Worm (Caenorhabditis elegans) whole organism, L4 larva: ENCODE data around the gene sbp-1.

Experiments
- F26F4.8 ChIP-seq: fragments of 200-800 bp; sonication (Bioruptor generic); conservative IDR thresholded peaks from 2 replicates; pipeline ENCODE4 v1.3.6; 2022; ENCODE audit warnings: missing genetic modification characterization, missing compliant biosample characterization
- F37D6.2 ChIP-seq: sonication (generic microtip); optimal IDR thresholded peaks from 2 replicates; lab custom pipeline; 2016; ENCODE audit warnings: mild to moderate bottlenecking, missing genetic modification characterization, missing compliant biosample characterization
- F49E8.2 ChIP-seq: sonication (generic microtip); optimal IDR thresholded peaks from 2 replicates; lab custom pipeline; 2016; ENCODE audit warnings: missing compliant biosample characterization, mild to moderate bottlenecking, missing genetic modification characterization, borderline replicate concordance
- T26A8.4 ChIP-seq: fragments of 200-800 bp; sonication (Bioruptor generic); IDR thresholded peaks from 2 replicates; pipeline ENCODE4 v1.3.6; 2022; ENCODE audit warnings: missing genetic modification characterization, missing compliant biosample characterization
- Y5F2A.4 ChIP-seq: fragments of 200-800 bp; sonication (Bioruptor generic); optimal IDR thresholded peaks from 2 replicates; lab custom pipeline; 2018; ENCODE audit warnings: mild to moderate bottlenecking, missing genetic modification characterization, missing compliant biosample characterization
- ZK337.2 ChIP-seq: fragments of 200-800 bp; sonication (Bioruptor generic); IDR thresholded peaks from 2 replicates; pipeline ENCODE4 v1.3.6; 2022; ENCODE audit warnings: missing genetic modification reagents, missing genetic modification characterization, missing compliant biosample characterization
- ZK546.5 ChIP-seq, 2 experiments: sonication (generic microtip); optimal IDR thresholded peaks; 2 replicates each; lab custom pipeline; 2017; ENCODE audit warnings: missing biosample characterization in 2 of 2, missing genetic modification characterization in 2 of 2
- aha-1 ChIP-seq: fragments of 150-350 bp; peaks from one replicate; lab custom pipeline; 2014; ENCODE audit warnings: missing biosample characterization, missing genetic modification characterization
- aly-2 ChIP-seq: sonication (generic microtip); optimal IDR thresholded peaks from 2 replicates; lab custom pipeline; 2018; ENCODE audit warnings: missing biosample characterization, missing genetic modification characterization
- arid-1 ChIP-seq: fragments of 200-800 bp; sonication (Bioruptor generic); conservative IDR thresholded peaks from 2 replicates; pipeline ENCODE4 v1.3.6; 2022; ENCODE audit warnings: missing genetic modification reagents, missing genetic modification characterization, missing compliant biosample characterization
- attf-4 ChIP-seq: sonication (generic microtip); optimal IDR thresholded peaks from 3 replicates; lab custom pipeline; 2017; ENCODE audit warnings: missing biosample characterization, missing genetic modification characterization
- ceh-20 ChIP-seq: fragments of 200-800 bp; sonication (Bioruptor generic); IDR thresholded peaks from 2 replicates; pipeline ENCODE4 v1.3.6; 2022; ENCODE audit warnings: missing genetic modification reagents, missing genetic modification characterization, missing compliant biosample characterization
- ceh-82 ChIP-seq: sonication (generic microtip); optimal IDR thresholded peaks from 2 replicates; lab custom pipeline; 2017; ENCODE audit warnings: missing biosample characterization, missing genetic modification characterization
- ces-1 ChIP-seq: fragments of 150-350 bp; sonication (generic microtip); optimal IDR thresholded peaks from 4 replicates; lab custom pipeline; 2014; ENCODE audit warnings: missing biosample characterization, missing genetic modification reagents, missing genetic modification characterization
- cey-2 ChIP-seq: sonication (generic microtip); optimal IDR thresholded peaks from 3 replicates; lab custom pipeline; 2017; ENCODE audit warnings: missing genetic modification characterization, mild to moderate bottlenecking, missing compliant biosample characterization, antibody characterized with exemption, borderline replicate concordance; ENCODE audit not compliant: insufficient read depth
- ctbp-1 ChIP-seq: fragments of 200-800 bp; sonication (Bioruptor generic); IDR thresholded peaks from 2 replicates; pipeline ENCODE4 v1.3.6; 2022; ENCODE audit warnings: missing genetic modification reagents, missing genetic modification characterization, missing compliant biosample characterization
- dmd-6 ChIP-seq: fragments of 200-800 bp; sonication (Bioruptor generic); IDR thresholded peaks from 2 replicates; pipeline ENCODE4 v1.3.6; 2022; ENCODE audit warnings: missing genetic modification reagents, missing genetic modification characterization, missing compliant biosample characterization
- dmd-9 ChIP-seq: fragments of 200-800 bp; sonication (Bioruptor generic); IDR thresholded peaks from 2 replicates; pipeline ENCODE4 v1.3.6; 2022; ENCODE audit warnings: missing genetic modification reagents, missing genetic modification characterization, missing compliant biosample characterization
- duxl-1 ChIP-seq: sonication (generic microtip); optimal IDR thresholded peaks from 2 replicates; lab custom pipeline; 2016; ENCODE audit warnings: mild to moderate bottlenecking, missing genetic modification characterization, moderate library complexity, missing compliant biosample characterization; ENCODE audit not compliant: poor library complexity
- dve-1 ChIP-seq: sonication (generic microtip); optimal IDR thresholded peaks from 2 replicates; lab custom pipeline; 2017; ENCODE audit warnings: antibody characterized with exemption, mild to moderate bottlenecking, missing genetic modification characterization, missing compliant biosample characterization; ENCODE audit not compliant: insufficient read depth
- egl-27 ChIP-seq: sonication (generic microtip); optimal IDR thresholded peaks from 3 replicates; lab custom pipeline; 2017; ENCODE audit warnings: missing biosample characterization, missing genetic modification reagents, missing genetic modification characterization
- fkh-10 ChIP-seq: fragments of 150-350 bp; optimal IDR thresholded peaks from 2 replicates; lab custom pipeline; 2014; ENCODE audit warnings: missing biosample characterization, missing genetic modification reagents, missing genetic modification characterization
- gei-8 ChIP-seq: fragments of 200-800 bp; sonication (Bioruptor generic); optimal IDR thresholded peaks from 2 replicates; lab custom pipeline; 2018; ENCODE audit warnings: mild to moderate bottlenecking, missing genetic modification characterization, missing compliant biosample characterization
- hif-1 ChIP-seq, 2 experiments: sonication (generic microtip); optimal IDR thresholded peaks; 2 replicates each; lab custom pipeline; 2016 to 2017; ENCODE audit warnings: missing compliant biosample characterization in 2 of 2, missing genetic modification characterization in 2 of 2, missing genetic modification reagents in 2 of 2, missing genotype in 2 of 2, mild to moderate bottlenecking in 1 of 2
- hlh-11 ChIP-seq: fragments of 200-800 bp; sonication (Bioruptor generic); optimal IDR thresholded peaks from 2 replicates; lab custom pipeline; 2018; ENCODE audit warnings: mild to moderate bottlenecking, missing genetic modification characterization, missing compliant biosample characterization
- lim-7 ChIP-seq: fragments of 200-800 bp; sonication (Bioruptor generic); IDR thresholded peaks from 2 replicates; pipeline ENCODE4 v1.3.6; 2022; ENCODE audit warnings: missing genetic modification characterization, missing compliant biosample characterization
- lin-13 ChIP-seq: fragments of 150-350 bp; optimal IDR thresholded peaks from 2 replicates; lab custom pipeline; 2014; ENCODE audit warnings: missing biosample characterization, missing genetic modification reagents, missing genetic modification characterization
- lin-29 ChIP-seq: fragments of 200-800 bp; sonication (Bioruptor generic); IDR thresholded peaks from 2 replicates; pipeline ENCODE4 v1.3.6; 2022; ENCODE audit warnings: missing genetic modification reagents, missing genetic modification characterization, missing compliant biosample characterization
- lin-38 ChIP-seq: fragments of 200-800 bp; sonication (Bioruptor generic); IDR thresholded peaks from 2 replicates; pipeline ENCODE4 v1.3.6; 2022; ENCODE audit warnings: missing genetic modification reagents, missing genetic modification characterization, missing compliant biosample characterization
- lin-39 ChIP-seq: fragments of 150-350 bp; optimal IDR thresholded peaks from 2 replicates; lab custom pipeline; 2014; ENCODE audit warnings: missing biosample characterization, missing genetic modification reagents, missing genetic modification characterization
- lsy-2 ChIP-seq, 2 experiments: fragments of 150-350 bp in 1 of 2; sonication (generic microtip) in 1 of 2; optimal IDR thresholded peaks; 2 replicates each; lab custom pipeline; 2014 to 2017; ENCODE audit warnings: missing biosample characterization in 2 of 2, missing genetic modification characterization in 2 of 2
- mep-1 ChIP-seq: fragments of 150-350 bp; sonication (generic microtip); optimal IDR thresholded peaks from 3 replicates; lab custom pipeline; 2014; ENCODE audit warnings: missing biosample characterization, missing genetic modification characterization
- mxl-2 ChIP-seq: fragments of 200-800 bp; sonication (Bioruptor generic); conservative IDR thresholded peaks from 2 replicates; pipeline ENCODE4 v1.3.6; 2022; ENCODE audit warnings: missing genetic modification reagents, missing genetic modification characterization, missing compliant biosample characterization
- mxl-3 ChIP-seq: fragments of 200-800 bp; sonication (Bioruptor generic); optimal IDR thresholded peaks from 2 replicates; lab custom pipeline; 2018; ENCODE audit warnings: mild to moderate bottlenecking, missing genetic modification characterization, missing compliant biosample characterization
- nhr-10 ChIP-seq: fragments of 150-350 bp; optimal IDR thresholded peaks from 2 replicates; lab custom pipeline; 2014; ENCODE audit warnings: missing biosample characterization, missing genetic modification characterization
- nhr-11 ChIP-seq: fragments of 150-350 bp; optimal IDR thresholded peaks from 2 replicates; lab custom pipeline; 2014; ENCODE audit warnings: missing biosample characterization, missing genetic modification characterization
- nhr-111 ChIP-seq: fragments of 200-800 bp; sonication (Bioruptor generic); optimal IDR thresholded peaks from 2 replicates; lab custom pipeline; 2018; ENCODE audit warnings: mild to moderate bottlenecking, missing genetic modification characterization, missing compliant biosample characterization
- nhr-237 ChIP-seq: sonication (generic microtip); optimal IDR thresholded peaks from 2 replicates; lab custom pipeline; 2017; ENCODE audit warnings: missing biosample characterization, missing genetic modification characterization
- nhr-42 ChIP-seq: fragments of 200-800 bp; sonication (Bioruptor generic); IDR thresholded peaks from 2 replicates; pipeline ENCODE4 v1.3.6; 2022; ENCODE audit warnings: missing genetic modification characterization, missing compliant biosample characterization
- pha-4 ChIP-seq, 2 experiments: fragments of 150-350 bp in 1 of 2; fragments of 200-800 bp in 1 of 2; sonication (Bioruptor generic) in 1 of 2; IDR thresholded peaks in 1 of 2; optimal IDR thresholded peaks in 1 of 2; 2 replicates each; pipeline versions ENCODE4 v1.3.6 to Lab custom; 2014 to 2022; ENCODE audit warnings: missing genetic modification characterization in 2 of 2, missing genetic modification reagents in 2 of 2, missing biosample characterization in 1 of 2, missing compliant biosample characterization in 1 of 2
- php-3 ChIP-seq: fragments of 200-800 bp; sonication (Bioruptor generic); IDR thresholded peaks from 2 replicates; pipeline ENCODE4 v1.3.6; 2022; ENCODE audit warnings: missing genetic modification reagents, missing genetic modification characterization, missing compliant biosample characterization
- pqm-1 ChIP-seq: sonication (generic microtip); optimal IDR thresholded peaks from 2 replicates; lab custom pipeline; 2017; ENCODE audit warnings: missing biosample characterization, missing genetic modification characterization
- rbr-2 ChIP-seq: sonication (generic microtip); optimal IDR thresholded peaks from 2 replicates; lab custom pipeline; 2016; ENCODE audit warnings: missing genotype, missing genetic modification characterization, missing compliant biosample characterization
- set-16 ChIP-seq: fragments of 200-800 bp; sonication (Bioruptor generic); IDR thresholded peaks from 2 replicates; pipeline ENCODE4 v1.3.6; 2022; ENCODE audit warnings: missing genetic modification reagents, missing genetic modification characterization, missing compliant biosample characterization
- snpc-1.2 ChIP-seq: fragments of 200-800 bp; sonication (Bioruptor generic); IDR thresholded peaks from 2 replicates; pipeline ENCODE4 v1.3.6; 2022; ENCODE audit warnings: missing genetic modification reagents, missing genetic modification characterization, missing compliant biosample characterization
- tag-97 ChIP-seq: fragments of 200-800 bp; sonication (Bioruptor generic); IDR thresholded peaks from 2 replicates; pipeline ENCODE4 v1.3.6; 2022; ENCODE audit warnings: missing genetic modification characterization, missing compliant biosample characterization
- tra-1 ChIP-seq: fragments of 200-800 bp; sonication (Bioruptor generic); IDR thresholded peaks from 2 replicates; pipeline ENCODE4 v1.3.6; 2022; ENCODE audit warnings: missing genetic modification reagents, missing genetic modification characterization, missing compliant biosample characterization
- unc-130 ChIP-seq: sonication (generic microtip); optimal IDR thresholded peaks from 2 replicates; lab custom pipeline; 2016; ENCODE audit warnings: missing genetic modification reagents, missing genetic modification characterization, missing compliant biosample characterization
- unc-39 ChIP-seq: sonication (generic microtip); optimal IDR thresholded peaks from 2 replicates; lab custom pipeline; 2017; ENCODE audit warnings: missing biosample characterization, missing genetic modification characterization
- zfp-2 ChIP-seq: sonication (generic microtip); optimal IDR thresholded peaks from 2 replicates; lab custom pipeline; 2016; ENCODE audit warnings: mild to moderate bottlenecking, missing genetic modification characterization, missing compliant biosample characterization
- ztf-11 ChIP-seq: fragments of 150-350 bp; optimal IDR thresholded peaks from 2 replicates; lab custom pipeline; 2014; ENCODE audit warnings: missing biosample characterization, missing genetic modification characterization

The sbp-1 gene

ce11 chrIII:11463726-11464125, 21.4 kb upstream of the sbp-1 start (continued):
- TF ChIP-seq rbr-2 (tag; lab: Kevin White, UChicago) = peak; percentile 20
- TF ChIP-seq aly-2 (tag; lab: Kevin White, UChicago) = no peak
- peak; percentile 60 for TF ChIP-seq lin-38 (GFP tag; lab: Robert Waterston, UW)
- TF ChIP-seq duxl-1 (tag; lab: Kevin White, UChicago) = no peak
- no peak for TF ChIP-seq F37D6.2 (tag; lab: Kevin White, UChicago)
- no peak for TF ChIP-seq unc-130 (GFP tag; lab: Kevin White, UChicago)
- peak; percentile 64 for TF ChIP-seq php-3 (GFP tag; lab: Robert Waterston, UW)
- no peak for TF ChIP-seq unc-39 (tag; lab: Kevin White, UChicago)
- TF ChIP-seq lin-29 (GFP tag; lab: Robert Waterston, UW) = no peak
- TF ChIP-seq mep-1 (tag; lab: Kevin White, UChicago) = peak; percentile 85
- peak; percentile 91 for TF ChIP-seq set-16 (GFP tag; lab: Robert Waterston, UW)
- TF ChIP-seq gei-8 = no peak
- TF ChIP-seq fkh-10 (GFP tag; lab: Kevin White, UChicago) = no peak
- peak; percentile 5 to 50 for TF ChIP-seq lsy-2 (tag; optimal IDR thresholded peaks at IDR 0.05; lab: Kevin White, UChicago)
- no peak for TF ChIP-seq lin-39 (tag; lab: Kevin White, UChicago)
- no peak for TF ChIP-seq ztf-11 (tag; lab: Kevin White, UChicago)
- TF ChIP-seq dmd-9 (GFP tag; lab: Robert Waterston, UW) = no peak
- TF ChIP-seq pha-4 (GFP tag; IDR thresholded peaks at IDR 0.05; lab: Robert Waterston, UW) = peak; percentile 62
- TF ChIP-seq pha-4 (tag; optimal IDR thresholded peaks at IDR 0.05; lab: Kevin White, UChicago) = no peak
- TF ChIP-seq ZK546.5 (tag; optimal IDR thresholded peaks at IDR 0.05; lab: Kevin White, UChicago) = no peak
- TF ChIP-seq tag-97 (GFP tag; lab: Robert Waterston, UW) = no peak
- TF ChIP-seq T26A8.4 (GFP tag; lab: Robert Waterston, UW) = peak; percentile 65
- no peak for TF ChIP-seq ctbp-1
- peak; percentile 77 for TF ChIP-seq dmd-6
- TF ChIP-seq nhr-42 (GFP tag; lab: Robert Waterston, UW) = peak; percentile 60; the same call in 1 of the 2 replicates
- TF ChIP-seq lim-7 (GFP tag; lab: Robert Waterston, UW) = 0 out of 2 replicates have a peak, but pooled peaks have one; percentile 24
- no peak for TF ChIP-seq ceh-82 (tag; lab: Kevin White, UChicago)
- TF ChIP-seq ces-1 (GFP tag; lab: Kevin White, UChicago) = no peak
- TF ChIP-seq aha-1 (tag; lab: Kevin White, UChicago) = no peak
- no peak for TF ChIP-seq mxl-2
- peak; percentile 11 for TF ChIP-seq nhr-111 (GFP tag; lab: Kevin White, UChicago)
- TF ChIP-seq snpc-1.2 (GFP tag; lab: Robert Waterston, UW) = no peak
- peak; percentile 87 for TF ChIP-seq hlh-11 (tag; lab: Kevin White, UChicago)
- no peak for TF ChIP-seq attf-4 (tag; lab: Kevin White, UChicago)
- peak; percentile 20; the same call in 1 of the 2 replicates for TF ChIP-seq arid-1 (GFP tag; lab: Robert Waterston, UW)
- TF ChIP-seq F49E8.2 (tag; lab: Kevin White, UChicago) = no peak
- 0 out of 2 replicates have a peak, but pooled peaks have one; percentile 17 for TF ChIP-seq ZK337.2 (GFP tag; lab: Robert Waterston, UW)
- peak; percentile 97 for TF ChIP-seq lin-13 (GFP tag; lab: Kevin White, UChicago)
- TF ChIP-seq nhr-11 (tag; lab: Kevin White, UChicago) = no peak
- TF ChIP-seq dve-1 (tag; lab: Kevin White, UChicago) = peak; percentile 85
- TF ChIP-seq mxl-3 (GFP tag; lab: Kevin White, UChicago) = peak; percentile 73
- no peak for TF ChIP-seq Y5F2A.4 (GFP tag; lab: Kevin White, UChicago)
- TF ChIP-seq nhr-237 = no peak
- TF ChIP-seq nhr-10 = peak; percentile 8
- TF ChIP-seq pqm-1 (tag; lab: Kevin White, UChicago) = peak; percentile 32
- no peak for TF ChIP-seq zfp-2
- peak in 1 of 2 experiments; percentile 25 for TF ChIP-seq hif-1 (tag; optimal IDR thresholded peaks at IDR 0.05; lab: Kevin White, UChicago)
- no peak for TF ChIP-seq tra-1 (GFP tag; lab: Robert Waterston, UW)
- TF ChIP-seq cey-2 = no peak
- no peak for TF ChIP-seq ceh-20 (GFP tag; lab: Robert Waterston, UW)
- no peak for TF ChIP-seq F26F4.8 (GFP tag; lab: Robert Waterston, UW)
- TF ChIP-seq egl-27 = no peak
